Worm (Caenorhabditis elegans) whole organism, L1 larva: ENCODE results near the gene cutl-21.

Experiments used
- ces-1 ChIP-seq: fragments of 150-350 bp; optimal IDR thresholded peaks from 2 replicates; lab custom pipeline; 2014; ENCODE audit warnings: missing biosample characterization, missing genetic modification reagents, missing genetic modification characterization
- elt-2 ChIP-seq: sonication (generic microtip); optimal IDR thresholded peaks from 2 replicates; lab custom pipeline; 2016; ENCODE audit warnings: missing genetic modification characterization, mild to moderate bottlenecking, inconsistent platforms, missing compliant biosample characterization, missing genetic modification reagents
- nhr-237 ChIP-seq: fragments of 150-350 bp; optimal IDR thresholded peaks from 2 replicates; lab custom pipeline; 2014; ENCODE audit warnings: missing biosample characterization, missing genetic modification characterization
- nhr-84 ChIP-seq: sonication (generic microtip); optimal IDR thresholded peaks from 2 replicates; lab custom pipeline; 2017; ENCODE audit warnings: missing biosample characterization, missing genetic modification characterization
- snpc-4 ChIP-seq: fragments of 150-350 bp; optimal IDR thresholded peaks from 2 replicates; lab custom pipeline; 2014; ENCODE audit warnings: missing biosample characterization, missing genetic modification characterization
- zag-1 ChIP-seq: fragments of 150-350 bp; optimal IDR thresholded peaks from 2 replicates; lab custom pipeline; 2014; ENCODE audit warnings: missing biosample characterization, missing genetic modification characterization
- ztf-11 ChIP-seq, 2 experiments: sonication (generic microtip); optimal IDR thresholded peaks; 2 replicates each; lab custom pipeline; 2016 to 2017; ENCODE audit warnings: missing genetic modification characterization in 2 of 2, missing biosample characterization in 1 of 2, missing compliant biosample characterization in 1 of 2

- TF ChIP-seq ces-1, result no peak
- no peak for TF ChIP-seq elt-2 (tag; lab: Kevin White, UChicago)
- no peak for TF ChIP-seq nhr-237 (tag; lab: Kevin White, UChicago)
- TF ChIP-seq nhr-84 (tag; lab: Kevin White, UChicago), result no peak
- no peak for TF ChIP-seq ztf-11 (tag; optimal IDR thresholded peaks at IDR 0.05; lab: Kevin White, UChicago)
- TF ChIP-seq zag-1 (tag; lab: Kevin White, UChicago), result no peak
- TF ChIP-seq snpc-4, result peak; percentile 80
Measured at ce11 chrX:986463-986862, 17.7 kb upstream of the cutl-21 start.
